Worm (Caenorhabditis elegans): Measurements from ENCODE around the gene C47A10.16.

C47A10.16 gene

DNA sequence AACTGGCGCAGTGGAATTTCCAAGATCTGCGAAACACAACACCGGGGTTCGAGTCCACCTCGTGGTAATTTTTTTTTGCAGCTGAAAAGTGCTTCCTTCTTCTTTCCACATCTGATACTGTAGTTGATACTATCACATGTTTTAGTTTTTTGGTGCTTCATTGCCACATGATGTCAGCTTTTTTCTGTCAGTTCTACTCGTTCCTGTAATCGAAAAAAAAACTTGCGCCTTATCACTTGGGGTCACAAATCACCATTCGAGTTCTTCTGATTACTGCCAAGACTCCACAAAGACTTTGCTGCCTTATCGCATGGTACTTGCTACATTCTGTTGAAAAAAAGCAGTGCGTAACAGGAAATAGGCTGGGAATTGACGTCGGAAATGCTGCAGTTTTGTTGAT is 43.3 kb downstream of the C47A10.16 start (continued):
- TF ChIP-seq cebp-1 (GFP tag; IDR thresholded peaks at IDR 0.05) (peak; percentile 22; the same call in 1 of the 2 replicates), cebp-1 (tag; optimal IDR thresholded peaks at IDR 0.05) (peak; percentile 70), Y95B8A.8 (GFP tag; IDR thresholded peaks at IDR 0.05) (peak; percentile 72; the same call in 1 of the 2 replicates), B0035.1 (tag; optimal IDR thresholded peaks at IDR 0.05) (no peak), unc-62 (GFP tag; optimal IDR thresholded peaks at IDR 0.05) (peak; percentile 67), C17E4.6 (GFP tag; IDR thresholded peaks at IDR 0.05) (no peak), ceh-91 (GFP tag; IDR thresholded peaks at IDR 0.05) (no peak), ztf-26 (tag; optimal IDR thresholded peaks at IDR 0.05) (peak; percentile 15), tbp1 (GFP tag; optimal IDR thresholded peaks at IDR 0.05) (peak; percentile 40), ztf-3 (GFP tag; optimal IDR thresholded peaks at IDR 0.05) (no peak), atf-7 (tag; optimal IDR thresholded peaks at IDR 0.05) (peak; percentile 83), nhr-90 (tag; optimal IDR thresholded peaks at IDR 0.05) (peak; percentile 6), snpc-4 (GFP tag; optimal IDR thresholded peaks at IDR 0.05) (no peak), snpc-4 (tag; optimal IDR thresholded peaks at IDR 0.05) (peak in 2 of 4 experiments; percentile 25 to 72)

ce11 chrV:17718647-17719046 is 46.3 kb downstream of the C47A10.16 start, which contains the start of gene str-77:
TSS of gene str-77 (plus strand) at chrV:17718947.
- TF ChIP-seq dpff-1 (tag; optimal IDR thresholded peaks at IDR 0.05) (no peak), ztf-3 (GFP tag; optimal IDR thresholded peaks at IDR 0.05) (no peak), madf-10 (tag; optimal IDR thresholded peaks at IDR 0.05) (no peak), mcd-1 (GFP tag; IDR thresholded peaks at IDR 0.05) (no peak), rcor-1 (GFP tag; IDR thresholded peaks at IDR 0.05) (no peak), ccch-3 (GFP tag; optimal IDR thresholded peaks at IDR 0.05) (no peak), snpc-3.4 (tag; optimal IDR thresholded peaks at IDR 0.05) (no peak)

All from whole organism, young adult.